Fruit fly (Drosophila melanogaster) whole organism, embryonic: Measurements from ENCODE around the gene xmas.

Experiments
- Adf1 ChIP-seq: fragments of 200-800 bp; sonication (Bioruptor generic); IDR thresholded peaks from 2 replicates; pipeline ENCODE4 v1.3.6; 2022; ENCODE audit warnings: missing biosample characterization, missing genetic modification characterization
- Blimp-1 ChIP-seq: fragments of 200-800 bp; sonication (Bioruptor generic); optimal IDR thresholded peaks from 3 replicates; lab custom pipeline; 2018; ENCODE audit warnings: missing biosample characterization, missing genetic modification characterization, mild to moderate bottlenecking, moderate library complexity, missing genetic modification reagents
- CG10565 ChIP-seq: fragments of 200-800 bp; sonication (Bioruptor generic); optimal IDR thresholded peaks from 3 replicates; lab custom pipeline; 2016; ENCODE audit warnings: missing biosample characterization, mild to moderate bottlenecking, missing genetic modification characterization
- CG11247 ChIP-seq: fragments of 200-800 bp; sonication (Bioruptor generic); IDR thresholded peaks from 2 replicates; pipeline ENCODE4 v1.3.6; 2022; ENCODE audit warnings: missing biosample characterization, missing genetic modification characterization
- CG11398 ChIP-seq: fragments of 200-800 bp; sonication (Bioruptor generic); optimal IDR thresholded peaks from 2 replicates; lab custom pipeline; 2016; ENCODE audit warnings: missing biosample characterization, missing genetic modification characterization
- CG11504 ChIP-seq: fragments of 200-800 bp; sonication (Bioruptor generic); optimal IDR thresholded peaks from 3 replicates; lab custom pipeline; 2019; ENCODE audit warnings: missing biosample characterization, mild to moderate bottlenecking, missing genetic modification characterization, moderate library complexity
- CG12942 ChIP-seq: fragments of 200-800 bp; sonication (Bioruptor generic); optimal IDR thresholded peaks from 3 replicates; lab custom pipeline; 2016; ENCODE audit warnings: missing biosample characterization, missing genetic modification characterization
- CG13424 ChIP-seq: fragments of 200-800 bp; sonication (Bioruptor generic); optimal IDR thresholded peaks from 2 replicates; lab custom pipeline; 2019; ENCODE audit warnings: missing biosample characterization, mild to moderate bottlenecking, missing genetic modification characterization, moderate library complexity
- CG14441 ChIP-seq: fragments of 200-800 bp; sonication (Bioruptor generic); IDR thresholded peaks from 2 replicates; pipeline ENCODE4 v1.3.6; 2022; ENCODE audit warnings: missing biosample characterization, missing genetic modification characterization
- CG14667 ChIP-seq: fragments of 200-800 bp; sonication (Bioruptor generic); IDR thresholded peaks from 2 replicates; pipeline ENCODE4 v1.3.6; 2022; ENCODE audit warnings: missing biosample characterization, missing genetic modification characterization
- CG14710 ChIP-seq: fragments of 200-800 bp; sonication (Bioruptor generic); optimal IDR thresholded peaks from 3 replicates; lab custom pipeline; 2019; ENCODE audit warnings: missing biosample characterization, mild to moderate bottlenecking, missing genetic modification characterization, moderate library complexity
- CG15073 ChIP-seq: fragments of 200-800 bp; sonication (Bioruptor generic); optimal IDR thresholded peaks from 2 replicates; lab custom pipeline; 2016; ENCODE audit warnings: missing biosample characterization, missing genetic modification characterization
- CG17829 ChIP-seq: fragments of 200-800 bp; optimal IDR thresholded peaks from 2 replicates; lab custom pipeline; 2019; ENCODE audit warnings: missing biosample characterization, mild to moderate bottlenecking, missing genetic modification characterization, moderate library complexity
- CG30403 ChIP-seq: fragments of 200-800 bp; sonication (Bioruptor generic); optimal IDR thresholded peaks from 3 replicates; lab custom pipeline; 2016; ENCODE audit warnings: missing biosample characterization, missing genetic modification characterization
- CG31441 ChIP-seq: fragments of 200-800 bp; sonication (Bioruptor generic); IDR thresholded peaks from 2 replicates; pipeline ENCODE4 v1.3.6; 2022; ENCODE audit warnings: missing biosample characterization, missing genetic modification characterization
- CG32767 ChIP-seq: fragments of 200-800 bp; sonication (Bioruptor generic); IDR thresholded peaks from 2 replicates; pipeline ENCODE4 v1.3.6; 2022; ENCODE audit warnings: missing biosample characterization, missing genetic modification characterization
- CG4282 ChIP-seq: fragments of 200-800 bp; sonication (Bioruptor generic); optimal IDR thresholded peaks from 2 replicates; lab custom pipeline; 2016; ENCODE audit warnings: missing biosample characterization, missing genetic modification characterization
- CG5180 ChIP-seq: fragments of 200-800 bp; sonication (Bioruptor generic); optimal IDR thresholded peaks from 3 replicates; lab custom pipeline; 2017; ENCODE audit warnings: missing biosample characterization, missing genetic modification characterization, mild to moderate bottlenecking, moderate library complexity, missing genetic modification reagents
- CG7357 ChIP-seq: fragments of 200-800 bp; sonication (Bioruptor generic); IDR thresholded peaks from 3 replicates; pipeline ENCODE4 v1.3.6; 2022; ENCODE audit warnings: missing biosample characterization, missing genetic modification characterization
- CG7786 ChIP-seq: fragments of 200-800 bp; sonication (Bioruptor generic); optimal IDR thresholded peaks from 2 replicates; lab custom pipeline; 2016; ENCODE audit warnings: missing biosample characterization, missing genetic modification characterization
- CG8388 ChIP-seq: fragments of 200-800 bp; sonication (Bioruptor generic); optimal IDR thresholded peaks from 2 replicates; lab custom pipeline; 2019; ENCODE audit warnings: missing biosample characterization, mild to moderate bottlenecking, missing genetic modification characterization, moderate library complexity
- CG9797 ChIP-seq: fragments of 200-800 bp; sonication (Bioruptor generic); optimal IDR thresholded peaks from 3 replicates; lab custom pipeline; 2018; ENCODE audit warnings: missing biosample characterization, mild to moderate bottlenecking, missing genetic modification characterization
- CG9876 ChIP-seq: fragments of 200-800 bp; sonication (Bioruptor generic); optimal IDR thresholded peaks from 2 replicates; lab custom pipeline; 2016; ENCODE audit warnings: missing biosample characterization, missing genetic modification characterization
- ERR ChIP-seq: fragments of 200-800 bp; sonication (Bioruptor generic); optimal IDR thresholded peaks from 2 replicates; lab custom pipeline; 2016; ENCODE audit warnings: missing biosample characterization, missing genetic modification characterization
- Hr51 ChIP-seq, 2 experiments: fragments of 200-800 bp; sonication (Bioruptor generic); optimal IDR thresholded peaks; 2 replicates in 1 of 2; 3 replicates in 1 of 2; lab custom pipeline; 2016 to 2018; ENCODE audit warnings: missing biosample characterization in 2 of 2, missing genetic modification characterization in 2 of 2, mild to moderate bottlenecking in 1 of 2, moderate library complexity in 1 of 2
- Jarid2 ChIP-seq: fragments of 200-800 bp; sonication (Bioruptor generic); optimal IDR thresholded peaks from 3 replicates; lab custom pipeline; 2017; ENCODE audit warnings: mild to moderate bottlenecking, missing biosample characterization, missing genetic modification reagents, missing genetic modification characterization
- Mad ChIP-seq: fragments of 200-800 bp; sonication (Bioruptor generic); optimal IDR thresholded peaks from 2 replicates; lab custom pipeline; 2016; ENCODE audit warnings: missing biosample characterization, missing genetic modification characterization
- Meics ChIP-seq: fragments of 200-800 bp; sonication (Bioruptor generic); optimal IDR thresholded peaks from 2 replicates; lab custom pipeline; 2017; ENCODE audit warnings: missing biosample characterization, mild to moderate bottlenecking, missing genetic modification characterization
- Mrtf ChIP-seq: fragments of 200-800 bp; sonication (Bioruptor generic); IDR thresholded peaks from 3 replicates; pipeline ENCODE4 v1.3.6; 2022; ENCODE audit warnings: missing biosample characterization, missing genetic modification characterization
- Nf-YB ChIP-seq: fragments of 200-800 bp; sonication (Bioruptor generic); optimal IDR thresholded peaks from 3 replicates; lab custom pipeline; 2019; ENCODE audit warnings: missing biosample characterization, mild to moderate bottlenecking, missing genetic modification characterization, moderate library complexity
- Sry-δ ChIP-seq: fragments of 200-800 bp; sonication (Bioruptor generic); optimal IDR thresholded peaks from 2 replicates; lab custom pipeline; 2016; ENCODE audit warnings: missing biosample characterization, missing genetic modification characterization
- bbx ChIP-seq: fragments of 200-800 bp; sonication (Bioruptor generic); IDR thresholded peaks from 2 replicates; pipeline ENCODE4 v1.3.6; 2022; ENCODE audit warnings: missing biosample characterization, missing genetic modification characterization; ENCODE audit not compliant: partially characterized antibody
- bigmax ChIP-seq: fragments of 200-800 bp; sonication (Bioruptor generic); optimal IDR thresholded peaks from 2 replicates; lab custom pipeline; 2018; ENCODE audit warnings: missing biosample characterization, mild to moderate bottlenecking, missing genetic modification characterization
- crol ChIP-seq: fragments of 200-800 bp; sonication (Bioruptor generic); IDR thresholded peaks from 2 replicates; pipeline ENCODE4 v1.3.6; 2022; ENCODE audit warnings: missing biosample characterization, missing genetic modification characterization
- cwo ChIP-seq: fragments of 200-800 bp; sonication (Bioruptor generic); optimal IDR thresholded peaks from 3 replicates; lab custom pipeline; 2017; ENCODE audit warnings: missing biosample characterization, missing genetic modification characterization, mild to moderate bottlenecking, moderate library complexity, missing genetic modification reagents
- dpn ChIP-seq, 2 experiments: fragments of 200-800 bp; sonication (Bioruptor generic); optimal IDR thresholded peaks; 3 replicates each; lab custom pipeline; 2016; ENCODE audit warnings: missing biosample characterization in 2 of 2, missing genetic modification characterization in 2 of 2
- fd96Cb ChIP-seq: fragments of 200-800 bp; sonication (Bioruptor generic); optimal IDR thresholded peaks from 2 replicates; lab custom pipeline; 2018; ENCODE audit warnings: missing biosample characterization, mild to moderate bottlenecking, missing genetic modification characterization, moderate library complexity
- her ChIP-seq: fragments of 200-800 bp; sonication (Bioruptor generic); optimal IDR thresholded peaks from 2 replicates; lab custom pipeline; 2016; ENCODE audit warnings: missing biosample characterization, missing genetic modification characterization
- kay ChIP-seq: fragments of 200-800 bp; sonication (Bioruptor generic); optimal IDR thresholded peaks from 2 replicates; lab custom pipeline; 2016; ENCODE audit warnings: missing biosample characterization, missing genetic modification characterization
- lilli ChIP-seq: fragments of 200-800 bp; sonication (Bioruptor generic); optimal IDR thresholded peaks from 3 replicates; lab custom pipeline; 2016; ENCODE audit warnings: missing biosample characterization, missing genetic modification characterization
- luna ChIP-seq: fragments of 200-800 bp; sonication (Bioruptor generic); optimal IDR thresholded peaks from 2 replicates; lab custom pipeline; 2016; ENCODE audit warnings: missing biosample characterization, missing genetic modification characterization
- maf-S ChIP-seq: fragments of 200-800 bp; sonication (Bioruptor generic); optimal IDR thresholded peaks from 2 replicates; lab custom pipeline; 2016; ENCODE audit warnings: missing biosample characterization, missing genetic modification characterization
- phol ChIP-seq: fragments of 200-800 bp; sonication (Bioruptor generic); optimal IDR thresholded peaks from 3 replicates; lab custom pipeline; 2018; ENCODE audit warnings: missing biosample characterization, mild to moderate bottlenecking, missing genetic modification characterization, moderate library complexity
- pros ChIP-seq: fragments of 200-800 bp; sonication (Bioruptor generic); optimal IDR thresholded peaks from 3 replicates; lab custom pipeline; 2019; ENCODE audit warnings: missing biosample characterization, mild to moderate bottlenecking, missing genetic modification characterization, moderate library complexity
- repo ChIP-seq: fragments of 200-800 bp; sonication (Bioruptor generic); optimal IDR thresholded peaks from 2 replicates; lab custom pipeline; 2016; ENCODE audit warnings: missing biosample characterization, missing genetic modification characterization
- sr ChIP-seq: fragments of 200-800 bp; sonication (Bioruptor generic); IDR thresholded peaks from 3 replicates; pipeline ENCODE4 v1.3.6; 2022; ENCODE audit warnings: missing biosample characterization, missing genetic modification characterization
- ssp ChIP-seq: fragments of 200-800 bp; sonication (Bioruptor generic); IDR thresholded peaks from 2 replicates; pipeline ENCODE4 v1.3.6; 2022; ENCODE audit warnings: missing biosample characterization, missing genetic modification characterization
- stc ChIP-seq: fragments of 200-800 bp; sonication (Bioruptor generic); IDR thresholded peaks from 2 replicates; pipeline ENCODE4 v1.3.6; 2022; ENCODE audit warnings: missing biosample characterization, missing genetic modification characterization
- tio ChIP-seq: fragments of 200-800 bp; sonication (Bioruptor generic); optimal IDR thresholded peaks from 2 replicates; lab custom pipeline; 2017; ENCODE audit warnings: missing biosample characterization, missing genetic modification characterization, inconsistent platforms
- tna ChIP-seq: fragments of 200-800 bp; sonication (Bioruptor generic); IDR thresholded peaks from 2 replicates; pipeline ENCODE4 v1.3.6; 2022; ENCODE audit warnings: missing biosample characterization, missing genetic modification characterization; ENCODE audit not compliant: partially characterized antibody
- vfl ChIP-seq: fragments of 200-800 bp; sonication (Bioruptor generic); optimal IDR thresholded peaks from 2 replicates; lab custom pipeline; 2016; ENCODE audit warnings: missing biosample characterization, missing genetic modification characterization

xmas gene

dm6 chrX:17176542-17176941, 17.4 kb upstream of the xmas start (continued):
- TF ChIP-seq cwo (peak; percentile 34), CG14710 (tag; lab: Kevin White, UChicago) (no peak), CG11247 (peak; percentile 54; the same call in 1 of the 2 replicates), bigmax (GFP tag; lab: Kevin White, UChicago) (no peak), maf-S (GFP tag; lab: Kevin White, UChicago) (no peak), CG32767 (GFP tag; lab: Robert Waterston, UW) (no peak), ssp (no peak), CG5180 (no peak), repo (GFP tag; lab: Kevin White, UChicago) (peak; percentile 16), pros (GFP tag; lab: Kevin White, UChicago) (no peak), dpn (GFP tag; optimal IDR thresholded peaks at IDR 0.05; lab: Kevin White, UChicago) (peak; percentile 41 to 50), tio (peak; percentile 43), CG11398 (GFP tag; lab: Kevin White, UChicago) (no peak), Jarid2 (GFP tag; lab: Kevin White, UChicago) (no peak), crol (no peak), CG9797 (GFP tag; lab: Kevin White, UChicago) (no peak), CG4282 (no peak), CG7786 (GFP tag; lab: Kevin White, UChicago) (peak; percentile 35), Meics (GFP tag; lab: Kevin White, UChicago) (peak; percentile 58), Mrtf (GFP tag; lab: Robert Waterston, UW) (peak; percentile 67; the same call in 2 of the 3 replicates), fd96Cb (tag; lab: Kevin White, UChicago) (peak; percentile 28), Hr51 (GFP tag; optimal IDR thresholded peaks at IDR 0.05; lab: Kevin White, UChicago) (peak; percentile 36 to 67), sr (GFP tag; lab: Robert Waterston, UW) (no peak), Blimp-1 (GFP tag; lab: Kevin White, UChicago) (peak; percentile 53), CG10565 (GFP tag; lab: Kevin White, UChicago) (no peak), phol (tag; lab: Kevin White, UChicago) (peak; percentile 35), CG15073 (GFP tag; lab: Kevin White, UChicago) (no peak), Adf1 (GFP tag; lab: Robert Waterston, UW) (no peak), CG7357 (0 out of 3 replicates have a peak, but pooled peaks have one; percentile 34), luna (GFP tag; lab: Kevin White, UChicago) (no peak), kay (GFP tag; lab: Kevin White, UChicago) (no peak), CG9876 (GFP tag; lab: Kevin White, UChicago) (no peak), ERR (GFP tag; lab: Kevin White, UChicago) (no peak), bbx (GFP tag; lab: Robert Waterston, UW) (no peak), stc (GFP tag; lab: Robert Waterston, UW) (peak; percentile 68), Nf-YB (GFP tag; lab: Kevin White, UChicago) (no peak), CG11504 (tag; lab: Kevin White, UChicago) (peak; percentile 65), CG12942 (peak; percentile 5), CG13424 (tag; lab: Kevin White, UChicago) (peak; percentile 57), Sry-δ (GFP tag; lab: Kevin White, UChicago) (no peak), tna (GFP tag; lab: Robert Waterston, UW) (no peak), CG17829 (peak; percentile 17), vfl (GFP tag; lab: Kevin White, UChicago) (no peak), CG30403 (peak; percentile 37), CG8388 (peak; percentile 26), her (GFP tag; lab: Kevin White, UChicago) (peak; percentile 27), CG14667 (GFP tag; lab: Robert Waterston, UW) (0 out of 2 replicates have a peak, but pooled peaks have one; percentile 22), CG31441 (GFP tag; lab: Robert Waterston, UW) (no peak), lilli (GFP tag; lab: Kevin White, UChicago) (peak; percentile 47), CG14441 (GFP tag; lab: Robert Waterston, UW) (peak; percentile 74), Mad (GFP tag; lab: Kevin White, UChicago) (no peak)
